Fruit fly (Drosophila melanogaster) whole organism, adult: ENCODE measurements around the gene Arp8.
A peak's percentile ranks its signal among the peaks of the same experiment; 100 is the strongest.

ENCODE experiments used
- CG11617 ChIP-seq: fragments of 200-800 bp; sonication (Bioruptor generic); optimal IDR thresholded peaks from 2 replicates; lab custom pipeline; 2017; ENCODE audit warnings: mild to moderate bottlenecking, missing biosample characterization, missing genetic modification reagents, missing genetic modification characterization
- CG12768 ChIP-seq: fragments of 200-800 bp; sonication (Bioruptor generic); optimal IDR thresholded peaks from 2 replicates; lab custom pipeline; 2017; ENCODE audit warnings: missing biosample characterization, missing genetic modification characterization, mild to moderate bottlenecking, moderate library complexity, missing genetic modification reagents
- CG14711 ChIP-seq: fragments of 200-800 bp; sonication (Bioruptor generic); optimal IDR thresholded peaks from 2 replicates; lab custom pipeline; 2018; ENCODE audit warnings: missing biosample characterization, mild to moderate bottlenecking, missing genetic modification characterization, moderate library complexity
- CG1620 ChIP-seq: fragments of 200-800 bp; sonication (Bioruptor generic); optimal IDR thresholded peaks from 2 replicates; lab custom pipeline; 2016; ENCODE audit warnings: missing biosample characterization, missing genetic modification characterization
- CG33017 ChIP-seq: fragments of 200-800 bp; sonication (Bioruptor generic); optimal IDR thresholded peaks from 2 replicates; lab custom pipeline; 2018; ENCODE audit warnings: missing biosample characterization, mild to moderate bottlenecking, missing genetic modification characterization, moderate library complexity
- CG5204 ChIP-seq: fragments of 200-800 bp; sonication (Bioruptor generic); optimal IDR thresholded peaks from 2 replicates; lab custom pipeline; 2016; ENCODE audit warnings: missing biosample characterization, missing genetic modification characterization
- CG7045 ChIP-seq: fragments of 200-800 bp; sonication (Bioruptor generic); optimal IDR thresholded peaks from 2 replicates; lab custom pipeline; 2017; ENCODE audit warnings: missing biosample characterization, mild to moderate bottlenecking, missing genetic modification characterization
- CG7101 ChIP-seq: fragments of 200-800 bp; sonication (Bioruptor generic); optimal IDR thresholded peaks from 2 replicates; lab custom pipeline; 2018; ENCODE audit warnings: missing biosample characterization, mild to moderate bottlenecking, missing genetic modification characterization, moderate library complexity
- Clk ChIP-seq: fragments of 200-800 bp; sonication (Bioruptor generic); optimal IDR thresholded peaks from 2 replicates; lab custom pipeline; 2017; ENCODE audit warnings: missing biosample characterization, missing genetic modification characterization
- Crg-1 ChIP-seq: fragments of 200-800 bp; sonication (Bioruptor generic); optimal IDR thresholded peaks from 2 replicates; lab custom pipeline; 2016; ENCODE audit warnings: missing biosample characterization, missing genetic modification characterization
- Hr96 ChIP-seq: fragments of 200-800 bp; sonication (Bioruptor generic); optimal IDR thresholded peaks from 2 replicates; lab custom pipeline; 2016; ENCODE audit warnings: missing biosample characterization, missing genetic modification characterization
- Mnt ChIP-seq: fragments of 200-800 bp; sonication (Bioruptor generic); optimal IDR thresholded peaks from 2 replicates; lab custom pipeline; 2016; ENCODE audit warnings: missing biosample characterization, mild to moderate bottlenecking, missing genetic modification characterization
- bab1 ChIP-seq: fragments of 200-800 bp; sonication (Bioruptor generic); optimal IDR thresholded peaks from 3 replicates; lab custom pipeline; 2019; ENCODE audit warnings: missing biosample characterization, mild to moderate bottlenecking, missing genetic modification characterization, moderate library complexity
- cic ChIP-seq: fragments of 200-800 bp; sonication (Bioruptor generic); optimal IDR thresholded peaks from 2 replicates; lab custom pipeline; 2017; ENCODE audit warnings: missing biosample characterization, mild to moderate bottlenecking, missing genetic modification characterization, moderate library complexity
- cnc ChIP-seq, 2 experiments: fragments of >200 bp; optimal IDR thresholded peaks; 2 replicates each; lab custom pipeline; 2017
- kay ChIP-seq: fragments of 200-800 bp; sonication (Bioruptor generic); peaks from one replicate; lab custom pipeline; 2016; ENCODE audit warnings: missing biosample characterization, missing genetic modification characterization, borderline replicate concordance
- ovo ChIP-seq: fragments of 200-800 bp; sonication (Bioruptor generic); optimal IDR thresholded peaks from 2 replicates; lab custom pipeline; 2016; ENCODE audit warnings: missing biosample characterization, missing genetic modification characterization
- pad ChIP-seq: fragments of 200-800 bp; sonication (Bioruptor generic); optimal IDR thresholded peaks from 3 replicates; lab custom pipeline; 2017; ENCODE audit warnings: missing biosample characterization, missing genetic modification characterization, mild to moderate bottlenecking, moderate library complexity, missing genetic modification reagents
- tj ChIP-seq: fragments of 200-800 bp; sonication (Bioruptor generic); optimal IDR thresholded peaks from 3 replicates; lab custom pipeline; 2017; ENCODE audit warnings: missing biosample characterization, mild to moderate bottlenecking, missing genetic modification characterization, moderate library complexity
- toe ChIP-seq: fragments of 200-800 bp; sonication (Bioruptor generic); optimal IDR thresholded peaks from 2 replicates; lab custom pipeline; 2016; ENCODE audit warnings: missing biosample characterization, missing genetic modification characterization

The Arp8 gene

DNA sequence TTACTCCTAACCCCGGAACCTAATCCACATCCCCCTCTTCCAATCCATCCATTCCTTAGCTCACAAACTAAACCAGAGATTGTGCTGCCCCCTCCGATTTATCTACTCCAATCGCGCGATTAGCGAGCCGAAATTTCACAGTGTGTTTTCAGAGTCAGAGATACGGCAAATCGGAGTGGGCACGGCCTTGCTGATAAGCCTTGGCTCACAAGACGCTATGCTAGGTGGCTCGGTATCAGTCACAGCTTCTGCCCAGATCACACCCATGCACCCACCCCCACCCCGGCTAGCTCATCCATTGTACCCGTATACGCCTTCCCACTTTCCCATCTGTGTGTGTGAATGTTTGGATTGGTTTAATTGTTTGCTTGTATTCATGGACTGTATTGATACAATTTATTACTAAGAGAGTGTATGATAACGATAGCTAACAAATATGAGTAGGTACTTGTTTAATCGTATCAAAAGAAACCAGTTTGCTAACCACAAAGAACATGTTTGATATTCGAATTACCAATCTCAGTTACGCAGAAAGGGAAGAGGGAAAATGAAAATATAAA lies 14.7 kb downstream of the Arp8 start:
- TF ChIP-seq Hr96 (GFP tag; lab: Kevin White, UChicago), result no peak
- TF ChIP-seq CG7045 (GFP tag; lab: Kevin White, UChicago), result no peak
- no peak for TF ChIP-seq Clk
- TF ChIP-seq cic (GFP tag; lab: Kevin White, UChicago), result peak; percentile 19

DNA sequence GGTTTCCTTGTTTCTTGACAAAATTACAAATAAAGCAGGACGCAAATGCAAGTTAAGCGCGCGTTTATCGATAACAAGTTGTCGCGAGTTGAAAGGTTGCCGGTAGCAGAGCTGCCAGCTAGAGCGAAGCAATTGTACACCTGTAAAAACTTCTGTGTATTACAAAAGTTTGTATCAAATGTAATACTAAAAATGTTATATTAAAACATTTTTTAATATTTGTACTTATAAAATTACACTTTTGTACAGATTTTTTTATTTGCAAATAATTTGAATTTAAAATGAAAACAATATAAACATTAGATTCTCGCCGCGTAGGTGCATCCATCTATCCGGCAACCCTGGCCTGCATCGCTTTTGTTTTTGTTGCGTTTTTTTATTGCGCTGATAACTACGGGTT lies 16.0 kb downstream of the Arp8 start, which contains the start of the genes CG8142 and Ucp4A:
CG8142 (minus strand) TSS at position 82 of the 400 bp plus-strand sequence.
Ucp4A (plus strand) TSS at position 327 of the 400 bp plus-strand sequence.
- peak; percentile 96 for TF ChIP-seq CG14711 (tag; lab: Kevin White, UChicago)
- TF ChIP-seq CG7101 (tag; lab: Kevin White, UChicago), result peak; percentile 96
- peak; percentile 85 for TF ChIP-seq pad (GFP tag; lab: Kevin White, UChicago)
- TF ChIP-seq cic (GFP tag; lab: Kevin White, UChicago), result peak; percentile 16
- TF ChIP-seq ovo (GFP tag; lab: Kevin White, UChicago), result peak; percentile 73
- TF ChIP-seq CG33017 (tag; lab: Kevin White, UChicago), result peak; percentile 81
- peak; percentile 74 for TF ChIP-seq toe
- TF ChIP-seq tj, result peak; percentile 74
- TF ChIP-seq cnc (optimal IDR thresholded peaks at IDR 0.05; lab: Kevin White, UChicago), result no peak
- TF ChIP-seq kay, result no peak
- peak; percentile 96 for TF ChIP-seq bab1 (GFP tag; lab: Kevin White, UChicago)
- no peak for TF ChIP-seq CG5204
- TF ChIP-seq Mnt (GFP tag; lab: Kevin White, UChicago), result peak; percentile 79
- peak; percentile 85 for TF ChIP-seq Crg-1 (GFP tag; lab: Kevin White, UChicago)
- peak; percentile 85 for TF ChIP-seq CG7045 (GFP tag; lab: Kevin White, UChicago)
- TF ChIP-seq Hr96 (GFP tag; lab: Kevin White, UChicago), result no peak
- peak; percentile 85 for TF ChIP-seq CG12768 (GFP tag; lab: Kevin White, UChicago)
- peak; percentile 92 for TF ChIP-seq CG11617 (GFP tag; lab: Kevin White, UChicago)
- peak; percentile 85 for TF ChIP-seq CG1620 (GFP tag; lab: Kevin White, UChicago)
- TF ChIP-seq Clk, result peak; percentile 69

DNA sequence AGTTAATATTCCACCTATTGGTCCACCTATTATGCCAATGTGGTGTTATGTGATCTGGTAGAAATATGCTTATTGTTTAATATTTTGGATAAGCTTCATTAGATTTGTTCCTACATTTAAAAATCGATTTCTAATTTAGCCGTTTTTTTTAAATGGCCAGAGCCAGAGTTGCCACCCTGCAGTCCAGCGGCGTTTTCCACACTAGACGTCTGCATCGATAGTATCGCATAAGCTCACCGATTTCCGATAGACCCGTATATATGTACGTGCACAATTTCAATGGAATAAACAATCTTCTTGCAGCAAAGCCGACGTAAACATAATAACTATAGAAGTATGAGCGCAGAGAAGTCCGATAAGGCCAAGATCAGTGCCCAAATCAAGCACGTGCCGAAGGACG lies 18.7 kb downstream of the Arp8 start, which contains the start of gene Taf9:
Taf9 (plus strand) TSS at position 239 of the 400 bp plus-strand sequence.
- TF ChIP-seq Crg-1 (GFP tag; lab: Kevin White, UChicago), result peak; percentile 26
- peak; percentile 23 for TF ChIP-seq Mnt (GFP tag; lab: Kevin White, UChicago)
- no peak for TF ChIP-seq Hr96 (GFP tag; lab: Kevin White, UChicago)
- no peak for TF ChIP-seq CG12768 (GFP tag; lab: Kevin White, UChicago)
- TF ChIP-seq CG5204, result no peak
- TF ChIP-seq cic (GFP tag; lab: Kevin White, UChicago), result peak; percentile 25
- TF ChIP-seq CG1620 (GFP tag; lab: Kevin White, UChicago), result peak; percentile 47
- no peak for TF ChIP-seq tj
- no peak for TF ChIP-seq cnc (optimal IDR thresholded peaks at IDR 0.05; lab: Kevin White, UChicago)
- TF ChIP-seq CG7101 (tag; lab: Kevin White, UChicago), result no peak
- TF ChIP-seq pad (GFP tag; lab: Kevin White, UChicago), result peak; percentile 7
- peak; percentile 36 for TF ChIP-seq CG14711 (tag; lab: Kevin White, UChicago)
- TF ChIP-seq ovo (GFP tag; lab: Kevin White, UChicago), result no peak
- no peak for TF ChIP-seq CG11617 (GFP tag; lab: Kevin White, UChicago)
- no peak for TF ChIP-seq toe
- no peak for TF ChIP-seq CG7045 (GFP tag; lab: Kevin White, UChicago)
- TF ChIP-seq CG33017 (tag; lab: Kevin White, UChicago), result no peak
- no peak for TF ChIP-seq Clk
- TF ChIP-seq kay, result no peak
- TF ChIP-seq bab1 (GFP tag; lab: Kevin White, UChicago), result peak; percentile 69

DNA sequence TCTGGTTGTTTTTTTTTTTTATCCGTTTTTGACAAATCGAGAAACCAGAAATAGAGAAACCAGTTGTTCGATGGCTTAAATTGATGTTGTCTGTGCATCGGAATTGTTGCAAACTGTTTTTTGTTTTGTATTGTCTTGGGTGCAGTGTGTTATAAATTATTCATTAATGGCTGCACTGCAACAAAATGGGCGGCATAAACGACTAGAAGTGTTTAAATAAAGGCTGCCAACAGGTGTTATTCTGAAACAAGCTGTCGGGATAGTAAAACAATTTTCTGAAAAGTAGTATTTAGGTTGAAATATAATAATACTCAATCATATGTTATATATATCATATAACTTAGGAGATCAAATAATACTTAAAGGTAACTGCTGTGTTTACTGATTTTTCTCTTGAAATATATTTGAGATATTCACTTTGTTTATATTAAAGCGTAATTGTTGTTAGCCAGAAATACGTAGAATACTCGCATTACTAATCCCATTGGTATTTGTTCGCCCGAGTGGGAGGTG lies 24.1 kb downstream of the Arp8 start:
- TF ChIP-seq CG7101 (tag; lab: Kevin White, UChicago) (no peak), CG14711 (tag; lab: Kevin White, UChicago) (no peak), cic (GFP tag; lab: Kevin White, UChicago) (no peak), ovo (GFP tag; lab: Kevin White, UChicago) (no peak), pad (GFP tag; lab: Kevin White, UChicago) (no peak), cnc (optimal IDR thresholded peaks at IDR 0.05; lab: Kevin White, UChicago) (no peak), Clk (no peak), toe (no peak), CG12768 (GFP tag; lab: Kevin White, UChicago) (no peak), CG5204 (no peak), kay (no peak), CG11617 (GFP tag; lab: Kevin White, UChicago) (no peak), CG7045 (GFP tag; lab: Kevin White, UChicago) (no peak), Hr96 (GFP tag; lab: Kevin White, UChicago) (no peak), Mnt (GFP tag; lab: Kevin White, UChicago) (no peak), tj (no peak)

DNA sequence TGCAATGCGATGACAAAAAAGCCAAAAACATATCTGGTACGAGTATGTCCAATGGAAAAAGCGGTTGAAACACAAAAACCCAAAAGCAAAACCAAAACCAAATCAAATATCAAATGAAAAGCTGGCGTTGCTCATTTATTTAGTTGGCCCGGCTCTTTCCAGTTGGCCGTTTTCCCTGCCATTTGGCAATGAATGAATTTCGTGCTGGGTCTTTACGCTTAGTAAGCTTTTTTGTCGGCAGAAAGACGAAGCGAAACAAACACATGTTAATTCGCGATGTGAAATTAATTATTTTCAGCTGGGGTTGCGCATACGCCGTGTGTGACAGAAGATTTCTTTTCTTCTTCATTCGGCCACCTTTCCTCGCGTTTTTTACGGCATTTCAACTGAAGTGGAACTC lies 25.8 kb downstream of the Arp8 start:
- peak; percentile 99 for TF ChIP-seq tj
- TF ChIP-seq CG14711 (tag; lab: Kevin White, UChicago), result no peak
- no peak for TF ChIP-seq CG5204

DNA sequence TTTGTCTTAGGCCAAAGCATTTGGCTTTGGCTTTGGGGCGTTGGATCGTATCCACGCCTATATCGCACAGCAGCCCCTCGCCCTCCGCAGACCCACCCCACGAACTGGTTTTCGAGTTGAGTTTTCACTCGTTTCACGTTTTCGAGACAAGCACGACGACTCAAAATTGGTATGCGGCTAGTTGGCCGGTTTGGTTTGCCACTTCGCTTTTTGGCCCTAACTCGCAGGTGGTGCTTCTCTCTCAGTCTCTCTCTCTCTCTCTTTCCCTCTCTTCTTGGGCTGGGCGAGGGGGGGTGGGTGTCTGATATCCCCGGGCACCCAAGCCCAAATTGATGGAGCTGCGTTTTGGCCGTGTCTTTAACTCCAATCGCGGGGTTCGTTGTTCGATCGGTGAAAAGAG lies 26.6 kb downstream of the Arp8 start:
- no peak for TF ChIP-seq CG1620 (GFP tag; lab: Kevin White, UChicago)
